Worm (Caenorhabditis elegans) whole organism, L4 larva: Measurements from ENCODE around the gene R01B10.3.

Experiments
- dpl-1 ChIP-seq: fragments of 150-350 bp; optimal IDR thresholded peaks from 2 replicates; lab custom pipeline; 2014; ENCODE audit warnings: missing biosample characterization, missing genetic modification reagents, missing genetic modification characterization
- lin-29 ChIP-seq: fragments of 200-800 bp; sonication (Bioruptor generic); IDR thresholded peaks from 2 replicates; pipeline ENCODE4 v1.3.6; 2022; ENCODE audit warnings: missing genetic modification reagents, missing genetic modification characterization, missing compliant biosample characterization
- lsy-2 ChIP-seq, 2 experiments: fragments of 150-350 bp in 1 of 2; sonication (generic microtip) in 1 of 2; optimal IDR thresholded peaks; 2 replicates each; lab custom pipeline; 2014 to 2017; ENCODE audit warnings: missing biosample characterization in 2 of 2, missing genetic modification characterization in 2 of 2
- zag-1 ChIP-seq: fragments of 150-350 bp; optimal IDR thresholded peaks from 2 replicates; lab custom pipeline; 2014; ENCODE audit warnings: missing biosample characterization, missing genetic modification characterization

ce11 chrV:6063330-6063729 lies 18.4 kb upstream of the R01B10.3 start, which contains the start of gene Y38A10A.2:
- TF ChIP-seq dpl-1 (GFP tag; lab: Kevin White, UChicago) (no peak), lsy-2 (tag; optimal IDR thresholded peaks at IDR 0.05; lab: Kevin White, UChicago) (no peak), zag-1 (tag; lab: Kevin White, UChicago) (no peak), lin-29 (GFP tag; lab: Robert Waterston, UW) (no peak)
